Fruit fly (Drosophila melanogaster): ENCODE results near the gene CG6204.

dm6 chr3R:24234162-24234529 lies 40.5 kb downstream of the CG6204 start:
- TF ChIP-seq Sin3A (optimal IDR thresholded peaks at IDR 0.05), result no peak
- TF ChIP-seq ttk (optimal IDR thresholded peaks at IDR 0.05), result no peak
- no peak for TF ChIP-seq insv (optimal IDR thresholded peaks at IDR 0.05)
